Worm (Caenorhabditis elegans) whole organism, mixed stage, embryonic: ENCODE results near the gene srx-115.

Experiments
- blmp-1 ChIP-seq: fragments of 150-350 bp; optimal IDR thresholded peaks from 2 replicates; lab custom pipeline; 2014; ENCODE audit warnings: missing biosample characterization, missing genetic modification characterization
- ceh-39 ChIP-seq: fragments of 150-350 bp; optimal IDR thresholded peaks from 2 replicates; lab custom pipeline; 2014; ENCODE audit warnings: missing biosample characterization, missing genetic modification characterization
- ces-1 ChIP-seq: fragments of 150-350 bp; optimal IDR thresholded peaks from 2 replicates; lab custom pipeline; 2014; ENCODE audit warnings: missing biosample characterization, missing genetic modification reagents, missing genetic modification characterization
- elt-3 ChIP-seq: fragments of 150-350 bp; optimal IDR thresholded peaks from 2 replicates; lab custom pipeline; 2014; ENCODE audit warnings: missing biosample characterization, missing genetic modification characterization
- lin-13 ChIP-seq: fragments of 150-350 bp; optimal IDR thresholded peaks from 2 replicates; lab custom pipeline; 2014; ENCODE audit warnings: missing biosample characterization, missing genetic modification characterization
- lin-32 ChIP-seq: fragments of 200-800 bp; sonication (Bioruptor generic); optimal IDR thresholded peaks from 2 replicates; lab custom pipeline; 2018; ENCODE audit warnings: mild to moderate bottlenecking, missing genetic modification characterization, missing compliant biosample characterization
- mab-5 ChIP-seq: fragments of 150-350 bp; optimal IDR thresholded peaks from 2 replicates; lab custom pipeline; 2014; ENCODE audit warnings: missing biosample characterization, missing genetic modification characterization
- mep-1 ChIP-seq: fragments of 150-350 bp; optimal IDR thresholded peaks from 2 replicates; lab custom pipeline; 2017; ENCODE audit warnings: missing biosample characterization, missing genetic modification reagents, missing genetic modification characterization, inconsistent platforms
- nhr-12 ChIP-seq: fragments of 150-350 bp; optimal IDR thresholded peaks from 2 replicates; lab custom pipeline; 2014; ENCODE audit warnings: missing biosample characterization, missing genetic modification characterization
- nhr-28 ChIP-seq: fragments of 150-350 bp; optimal IDR thresholded peaks from 2 replicates; lab custom pipeline; 2014; ENCODE audit warnings: missing biosample characterization, missing genetic modification characterization
- pha-4 ChIP-seq: fragments of 150-350 bp; optimal IDR thresholded peaks from 2 replicates; lab custom pipeline; 2018; ENCODE audit warnings: missing biosample characterization, missing genetic modification reagents, missing genetic modification characterization
- sem-2 ChIP-seq: fragments of 200-800 bp; sonication (Bioruptor generic); optimal IDR thresholded peaks from 2 replicates; lab custom pipeline; 2018; ENCODE audit warnings: mild to moderate bottlenecking, missing genetic modification characterization, missing compliant biosample characterization
- unc-62 ChIP-seq: fragments of 150-350 bp; optimal IDR thresholded peaks from 2 replicates; lab custom pipeline; 2014; ENCODE audit warnings: missing biosample characterization, missing genetic modification reagents, missing genetic modification characterization
- zip-8 ChIP-seq: fragments of 150-350 bp; optimal IDR thresholded peaks from 2 replicates; lab custom pipeline; 2014; ENCODE audit warnings: missing biosample characterization, missing genetic modification characterization

DNA sequence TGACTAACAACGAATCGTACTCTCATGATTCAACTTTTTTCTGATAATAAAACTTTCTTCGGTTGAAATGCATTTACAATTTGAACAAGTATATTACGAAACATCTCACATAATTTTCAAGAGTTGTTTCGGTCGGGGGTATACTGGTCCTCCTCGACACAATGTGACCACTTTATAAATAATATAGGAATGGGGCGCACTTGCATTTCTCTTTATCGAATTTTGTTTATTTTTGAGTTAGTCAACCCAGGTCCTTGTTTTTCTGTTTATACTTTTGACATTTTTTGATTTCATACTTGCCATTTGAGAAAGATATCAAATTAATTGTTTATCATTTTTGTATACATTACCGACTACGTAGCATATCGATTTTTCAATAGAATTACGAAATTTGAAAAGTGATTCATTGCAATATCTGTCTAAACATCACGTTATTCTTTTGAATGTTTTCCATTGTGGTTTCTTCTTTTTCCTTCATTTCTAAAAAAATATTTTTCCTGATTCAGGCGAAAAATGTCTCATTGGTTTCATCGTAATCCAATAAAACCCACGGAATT, 2.2 kb downstream of the srx-115 start, which contains the start of gene B0507.2:
- TF ChIP-seq mep-1 (tag; lab: Kevin White, UChicago) = no peak
- no peak for TF ChIP-seq blmp-1 (tag; lab: Kevin White, UChicago)
- no peak for TF ChIP-seq unc-62
- no peak for TF ChIP-seq nhr-28
- TF ChIP-seq sem-2 = no peak
- TF ChIP-seq elt-3 = no peak
- TF ChIP-seq ces-1 (GFP tag; lab: Kevin White, UChicago) = peak; percentile 51
- no peak for TF ChIP-seq pha-4 (tag; lab: Kevin White, UChicago)
- TF ChIP-seq mab-5 (tag; lab: Kevin White, UChicago) = no peak
- no peak for TF ChIP-seq zip-8 (tag; lab: Kevin White, UChicago)
- TF ChIP-seq lin-32 (GFP tag; lab: Kevin White, UChicago) = no peak
- no peak for TF ChIP-seq lin-13
- no peak for TF ChIP-seq nhr-12 (tag; lab: Kevin White, UChicago)
- TF ChIP-seq ceh-39 = no peak
